Worm (Caenorhabditis elegans) whole organism, L1 larva: ENCODE measurements around the gene C34C12.9.
"Not testable (repeated sequence)": the region's sequence is repeated elsewhere in the genome, so short reads cannot be mapped to it uniquely, and the experiment has no call there.

Experiments used
- ama-1 ChIP-seq: fragments of 150-350 bp; optimal IDR thresholded peaks from 2 replicates; lab custom pipeline; 2014
- skn-1 ChIP-seq: fragments of 150-350 bp; optimal IDR thresholded peaks from 2 replicates; lab custom pipeline; 2014; ENCODE audit warnings: missing biosample characterization, missing genetic modification characterization
- ztf-4 ChIP-seq: fragments of 150-350 bp; optimal IDR thresholded peaks from 2 replicates; lab custom pipeline; 2014; ENCODE audit warnings: missing biosample characterization, missing genetic modification characterization

DNA sequence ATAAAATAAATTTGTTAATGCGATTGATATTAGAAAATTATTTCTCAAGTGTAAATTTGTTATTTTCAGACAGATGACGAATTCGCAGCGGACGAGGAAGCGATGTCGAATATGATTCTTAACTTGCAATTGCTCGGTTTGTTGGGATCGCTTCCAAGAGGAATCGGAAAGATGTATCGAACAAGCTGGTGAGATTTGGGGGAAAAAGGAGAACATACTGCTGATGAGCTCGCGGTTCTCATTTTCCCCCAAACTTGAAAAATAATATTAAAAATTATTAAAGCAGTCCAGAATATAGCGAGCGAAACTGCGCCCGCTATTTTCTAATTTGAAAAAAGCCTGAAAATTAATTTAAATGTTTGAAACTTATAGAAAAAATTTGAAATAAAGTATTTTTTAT, 21.8 kb downstream of the C34C12.9 start, which contains the start of gene C34C12.2:
- not testable (repeated sequence) for TF ChIP-seq ztf-4; ama-1; skn-1 (tag; lab: Kevin White, UChicago)
